Fruit fly (Drosophila melanogaster): Measurements from ENCODE around the gene CG1812.
A peak's percentile ranks its signal among the peaks of the same experiment; 100 is the strongest.

Gene CG1812

DNA sequence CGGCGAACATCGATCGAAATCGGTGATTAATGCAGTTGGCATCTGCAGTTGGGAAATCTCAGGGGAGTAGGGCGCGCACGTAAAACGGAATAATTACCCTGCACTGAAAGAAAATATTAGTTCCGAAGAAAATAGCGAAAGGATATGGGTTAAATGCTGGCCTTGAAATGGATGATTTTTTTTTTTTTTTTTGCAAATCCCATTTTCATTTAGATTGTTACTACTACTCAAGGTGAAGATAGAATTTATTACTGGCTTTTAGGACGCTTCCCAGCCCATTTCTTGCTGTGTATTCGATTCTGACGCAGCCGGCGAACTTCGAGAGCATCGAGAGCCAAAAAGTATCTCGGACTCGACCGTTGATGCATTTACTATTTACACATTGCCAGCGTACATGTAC lies 7.7 kb downstream of the CG1812 start (continued):
- no peak for TF ChIP-seq ab (GFP tag; optimal IDR thresholded peaks at IDR 0.05)
- peak in 1 of 2 experiments; percentile 59 for TF ChIP-seq bsh (GFP tag; optimal IDR thresholded peaks at IDR 0.05)
- no peak for TF ChIP-seq sug (tag; optimal IDR thresholded peaks at IDR 0.05)
- no peak for TF ChIP-seq CG4282 (GFP tag; optimal IDR thresholded peaks at IDR 0.05)
- no peak for TF ChIP-seq CG12104 (GFP tag; optimal IDR thresholded peaks at IDR 0.05)
- TF ChIP-seq Gsc (GFP tag; IDR thresholded peaks at IDR 0.05), result no peak
- peak in 1 of 3 experiments; percentile 8 for TF ChIP-seq lola (GFP tag; optimal IDR thresholded peaks at IDR 0.05)
- no peak for TF ChIP-seq Kr (GFP tag; optimal IDR thresholded peaks at IDR 0.05)
- no peak for TF ChIP-seq CG15011 (GFP tag; optimal IDR thresholded peaks at IDR 0.05)
- no peak for TF ChIP-seq CG7987 (GFP tag; optimal IDR thresholded peaks at IDR 0.05)
- no peak for TF ChIP-seq Dp (GFP tag; optimal IDR thresholded peaks at IDR 0.05)
- TF ChIP-seq CG4424 (GFP tag; optimal IDR thresholded peaks at IDR 0.05), result peak; percentile 14
- TF ChIP-seq jigr1 (GFP tag; IDR thresholded peaks at IDR 0.05), result 0 out of 3 replicates have a peak, but pooled peaks have one; percentile 30
- no peak for TF ChIP-seq gce (GFP tag; IDR thresholded peaks at IDR 0.05)
- TF ChIP-seq crol (GFP tag; IDR thresholded peaks at IDR 0.05), result no peak
- TF ChIP-seq Dad (GFP tag; optimal IDR thresholded peaks at IDR 0.05), result no peak
- no peak for TF ChIP-seq CG4328 (GFP tag; optimal IDR thresholded peaks at IDR 0.05)
- TF ChIP-seq Adf1 (GFP tag; IDR thresholded peaks at IDR 0.05), result no peak
- no peak for TF ChIP-seq Fer1 (GFP tag; optimal IDR thresholded peaks at IDR 0.05)
- no peak for TF ChIP-seq CG7963 (GFP tag; IDR thresholded peaks at IDR 0.05; ENCODE audit: partially characterized antibody)
- TF ChIP-seq Pdp1 (GFP tag; optimal IDR thresholded peaks at IDR 0.05), result peak; percentile 20
- no peak for TF ChIP-seq CG7839 (tag; optimal IDR thresholded peaks at IDR 0.05)
- no peak for TF ChIP-seq NC2β (GFP tag; optimal IDR thresholded peaks at IDR 0.05)
- peak; percentile 14; the same call in 1 of the 3 replicates for TF ChIP-seq Dbx (GFP tag; IDR thresholded peaks at IDR 0.05)
- TF ChIP-seq CG1529 (GFP tag; optimal IDR thresholded peaks at IDR 0.05), result peak; percentile 26
- TF ChIP-seq zf30C (GFP tag; optimal IDR thresholded peaks at IDR 0.05), result no peak
- no peak for TF ChIP-seq CG9876 (GFP tag; optimal IDR thresholded peaks at IDR 0.05)
- TF ChIP-seq CG4730 (GFP tag; IDR thresholded peaks at IDR 0.05), result 0 out of 2 replicates have a peak, but pooled peaks have one; percentile 23
- no peak for TF ChIP-seq CG18599 (GFP tag; optimal IDR thresholded peaks at IDR 0.05)
- no peak for TF ChIP-seq NFAT (GFP tag; IDR thresholded peaks at IDR 0.05)
- no peak for TF ChIP-seq CG34224 (GFP tag; IDR thresholded peaks at IDR 0.05; ENCODE audit: partially characterized antibody)
- no peak for TF ChIP-seq nerfin-2 (GFP tag; IDR thresholded peaks at IDR 0.05; ENCODE audit: partially characterized antibody)
- no peak for TF ChIP-seq CG12769 (tag; optimal IDR thresholded peaks at IDR 0.05)
- peak; percentile 74 for TF ChIP-seq Drgx (GFP tag; IDR thresholded peaks at IDR 0.05)
- TF ChIP-seq tgo (GFP tag; IDR thresholded peaks at IDR 0.05), result peak; percentile 45; the same call in 2 of the 3 replicates
- no peak for TF ChIP-seq HLH4C (GFP tag; IDR thresholded peaks at IDR 0.05; ENCODE audit: partially characterized antibody)
- TF ChIP-seq ranshi (GFP tag; IDR thresholded peaks at IDR 0.05), result peak; percentile 52; the same call in 1 of the 2 replicates
- peak; percentile 69 for TF ChIP-seq vvl (GFP tag; IDR thresholded peaks at IDR 0.05)
- no peak for TF ChIP-seq CG6765 (GFP tag; optimal IDR thresholded peaks at IDR 0.05)
- TF ChIP-seq vfl (GFP tag; optimal IDR thresholded peaks at IDR 0.05), result no peak
- TF ChIP-seq org-1 (GFP tag; optimal IDR thresholded peaks at IDR 0.05), result no peak
- peak; percentile 72 for TF ChIP-seq row (GFP tag; IDR thresholded peaks at IDR 0.05)
- TF ChIP-seq CG10543 (GFP tag; optimal IDR thresholded peaks at IDR 0.05), result no peak
- no peak for TF ChIP-seq CG3847 (GFP tag; IDR thresholded peaks at IDR 0.05)
- TF ChIP-seq ssp (GFP tag; IDR thresholded peaks at IDR 0.05), result no peak
- TF ChIP-seq CG34376 (GFP tag; optimal IDR thresholded peaks at IDR 0.05), result no peak
- peak; percentile 46 for TF ChIP-seq lilli (GFP tag; optimal IDR thresholded peaks at IDR 0.05)
- no peak for TF ChIP-seq E2f2 (GFP tag; IDR thresholded peaks at IDR 0.05)
- TF ChIP-seq CG17359 (tag; optimal IDR thresholded peaks at IDR 0.05), result peak; percentile 53
- TF ChIP-seq CG16779 (GFP tag; IDR thresholded peaks at IDR 0.05), result no peak
- TF ChIP-seq stwl (tag; optimal IDR thresholded peaks at IDR 0.05), result no peak
